Fruit fly (Drosophila melanogaster): ENCODE results near the gene CG16711.

Gene CG16711

dm6 chr3L:9739629-9740028 lies 35.5 kb downstream of the CG16711 start (continued):
- TF ChIP-seq Fer1 (GFP tag; optimal IDR thresholded peaks at IDR 0.05) = peak; percentile 25
- no peak for TF ChIP-seq knrl (GFP tag; IDR thresholded peaks at IDR 0.05; ENCODE audit: partially characterized antibody)
- no peak for TF ChIP-seq CG34422 (GFP tag; IDR thresholded peaks at IDR 0.05)
- no peak for TF ChIP-seq mld (GFP tag; IDR thresholded peaks at IDR 0.05; ENCODE audit: partially characterized antibody)
- no peak for TF ChIP-seq Sry-β (GFP tag; optimal IDR thresholded peaks at IDR 0.05)
- TF ChIP-seq Xrp1 (GFP tag; IDR thresholded peaks at IDR 0.05) = peak; percentile 17; the same call in 1 of the 2 replicates
- TF ChIP-seq Fer3 (tag; optimal IDR thresholded peaks at IDR 0.05) = no peak
- no peak for TF ChIP-seq Camta (GFP tag; optimal IDR thresholded peaks at IDR 0.05)
- no peak for TF ChIP-seq Chrac-16 (GFP tag; optimal IDR thresholded peaks at IDR 0.05)
- TF ChIP-seq chn (GFP tag; optimal IDR thresholded peaks at IDR 0.05) = no peak
- peak; percentile 16 for TF ChIP-seq CG8388 (GFP tag; optimal IDR thresholded peaks at IDR 0.05)
- TF ChIP-seq row (GFP tag; IDR thresholded peaks at IDR 0.05) = peak; percentile 52
- no peak for TF ChIP-seq Dfd (GFP tag; optimal IDR thresholded peaks at IDR 0.05)
- peak; percentile 13 for TF ChIP-seq lab (GFP tag; optimal IDR thresholded peaks at IDR 0.05)
- TF ChIP-seq CG31224 (GFP tag; IDR thresholded peaks at IDR 0.05) = no peak
- no peak for TF ChIP-seq da (GFP tag; optimal IDR thresholded peaks at IDR 0.05)
- TF ChIP-seq Sox102F (GFP tag; optimal IDR thresholded peaks at IDR 0.05) = peak; percentile 8
- TF ChIP-seq Dek (tag; optimal IDR thresholded peaks at IDR 0.05) = peak; percentile 23
- no peak for TF ChIP-seq CG10462 (GFP tag; optimal IDR thresholded peaks at IDR 0.05)
- peak; percentile 71 for TF ChIP-seq sens (GFP tag)
- peak; percentile 3 for TF ChIP-seq nau (GFP tag; optimal IDR thresholded peaks at IDR 0.05)
- no peak for TF ChIP-seq slou (GFP tag; optimal IDR thresholded peaks at IDR 0.05)
- TF ChIP-seq CG31441 (GFP tag; IDR thresholded peaks at IDR 0.05) = peak; percentile 54; the same call in 1 of the 2 replicates
- no peak for TF ChIP-seq sd (tag; optimal IDR thresholded peaks at IDR 0.05)
- TF ChIP-seq Lim3 (GFP tag; IDR thresholded peaks at IDR 0.05) = no peak
- TF ChIP-seq CG17186 (GFP tag; optimal IDR thresholded peaks at IDR 0.05) = no peak
- no peak for TF ChIP-seq eve (GFP tag; optimal IDR thresholded peaks at IDR 0.05)
- TF ChIP-seq CG3281 (GFP tag; optimal IDR thresholded peaks at IDR 0.05) = peak; percentile 6
- TF ChIP-seq eyg (GFP tag; optimal IDR thresholded peaks at IDR 0.05) = no peak
- no peak for TF ChIP-seq CG12744 (GFP tag; optimal IDR thresholded peaks at IDR 0.05)
- TF ChIP-seq Atf6 (GFP tag; IDR thresholded peaks at IDR 0.05) = no peak
- no peak for TF ChIP-seq Hmx (GFP tag; optimal IDR thresholded peaks at IDR 0.05)
- TF ChIP-seq cwo (GFP tag; optimal IDR thresholded peaks at IDR 0.05) = peak; percentile 26
- peak; percentile 40 for TF ChIP-seq CG30403 (GFP tag; optimal IDR thresholded peaks at IDR 0.05)
- no peak for TF ChIP-seq Dp (GFP tag; optimal IDR thresholded peaks at IDR 0.05)
- TF ChIP-seq CG17568 (GFP tag; optimal IDR thresholded peaks at IDR 0.05) = no peak
- TF ChIP-seq Oaz (GFP tag; IDR thresholded peaks at IDR 0.05) = no peak
- TF ChIP-seq CG18764 (GFP tag; optimal IDR thresholded peaks at IDR 0.05) = no peak
- TF ChIP-seq sob (GFP tag; IDR thresholded peaks at IDR 0.05) = 0 out of 2 replicates have a peak, but pooled peaks have one; percentile 25
- no peak for TF ChIP-seq lov (optimal IDR thresholded peaks at IDR 0.05)
- no peak for TF ChIP-seq lov (GFP tag; IDR thresholded peaks at IDR 0.05)
- TF ChIP-seq ewg (GFP tag; optimal IDR thresholded peaks at IDR 0.05) = peak; percentile 57
- no peak for TF ChIP-seq al (GFP tag; IDR thresholded peaks at IDR 0.05)
- no peak for TF ChIP-seq CG30020 (tag; optimal IDR thresholded peaks at IDR 0.05)
- peak; percentile 60 for TF ChIP-seq CG6689 (GFP tag; IDR thresholded peaks at IDR 0.05)
- no peak for TF ChIP-seq CG13287 (GFP tag; IDR thresholded peaks at IDR 0.05; ENCODE audit: partially characterized antibody)
- TF ChIP-seq CG11247 (GFP tag; IDR thresholded peaks at IDR 0.05) = no peak
- TF ChIP-seq abd-A (tag; optimal IDR thresholded peaks at IDR 0.05) = no peak
- no peak for TF ChIP-seq Elba2 (GFP tag; optimal IDR thresholded peaks at IDR 0.05)
- no peak for TF ChIP-seq mam (GFP tag; optimal IDR thresholded peaks at IDR 0.05)
- TF ChIP-seq pfk (GFP tag; optimal IDR thresholded peaks at IDR 0.05) = no peak
- TF ChIP-seq Side (GFP tag; optimal IDR thresholded peaks at IDR 0.05) = no peak

All from whole organism, embryonic.